Fruit fly (Drosophila melanogaster) whole organism: ENCODE results near the gene CG42238.

Experiments
- pan ChIP-seq: fragments of >200 bp; optimal IDR thresholded peaks from 2 replicates; lab custom pipeline; 2017
- psq ChIP-seq: fragments of >200 bp; optimal IDR thresholded peaks from 2 replicates; lab custom pipeline; 2017

DNA sequence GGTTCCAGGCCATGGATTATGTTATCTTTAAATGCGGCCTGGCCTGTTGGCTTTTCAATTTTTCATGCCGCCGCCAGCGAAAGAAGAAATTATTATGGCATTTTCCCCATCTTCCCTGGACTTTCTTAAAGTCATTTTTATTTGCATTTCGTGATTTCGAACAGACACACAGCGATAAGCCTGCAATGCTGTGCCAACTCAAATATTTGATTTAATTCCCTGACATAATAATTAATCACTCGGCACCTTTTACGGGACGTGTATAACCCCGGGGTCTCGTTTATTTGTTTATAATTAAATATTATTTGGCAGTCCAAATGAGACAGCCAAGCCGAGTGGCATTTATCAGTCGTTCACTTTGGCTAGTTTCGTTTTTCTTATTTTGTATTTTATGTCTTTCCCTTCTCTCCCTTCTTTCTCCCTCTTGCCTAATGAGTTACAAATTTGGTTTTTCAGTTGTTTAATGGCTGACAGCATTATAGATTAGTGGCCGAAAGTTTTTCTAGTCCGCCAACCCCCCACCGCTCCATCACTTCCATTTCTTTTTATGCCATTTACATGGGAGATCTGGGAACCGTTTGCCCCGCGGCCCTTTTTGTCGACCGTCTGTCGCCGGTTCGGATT, 82.2 kb downstream of the CG42238 start:
- TF ChIP-seq pan (lab: Kevin White, UChicago) (no peak), psq (lab: Kevin White, UChicago) (no peak)
